Worm (Caenorhabditis elegans): Measurements from ENCODE around the gene col-81.
A peak's percentile ranks its signal among the peaks of the same experiment; 100 is the strongest.

Gene col-81

ce11 chrII:11050678-11051077 lies 37.1 kb upstream of the col-81 start (continued):
- TF ChIP-seq D1046.2 (GFP tag; IDR thresholded peaks at IDR 0.05) (no peak), lsy-2 (tag; optimal IDR thresholded peaks at IDR 0.05) (peak in 1 of 2 experiments; percentile 18), ceh-82 (tag; optimal IDR thresholded peaks at IDR 0.05) (no peak), Y48G9A.11 (GFP tag; IDR thresholded peaks at IDR 0.05) (peak; percentile 39; the same call in 1 of the 2 replicates), nhr-10 (tag; optimal IDR thresholded peaks at IDR 0.05) (no peak)

DNA sequence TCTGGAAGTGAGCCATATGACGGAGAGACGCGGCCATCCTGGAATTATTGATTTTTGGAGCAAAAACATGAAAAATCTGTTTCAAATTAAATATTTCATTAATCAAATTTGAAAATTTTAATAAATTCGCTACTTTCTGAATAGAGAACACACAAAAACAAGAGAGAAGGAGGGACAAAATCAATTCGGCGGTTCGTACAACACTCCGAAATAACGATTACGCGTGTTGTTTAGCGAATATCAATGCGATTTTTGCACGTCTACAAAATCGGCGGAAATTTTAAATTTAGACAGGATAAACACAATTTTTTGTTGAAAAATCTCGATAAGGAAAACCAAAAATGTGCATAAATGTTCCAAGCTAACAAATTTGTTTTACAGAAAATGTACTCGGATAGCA lies 36.3 kb upstream of the col-81 start, which contains the start of the genes sdhd-1 and ilkp-1:
sdhd-1 (minus strand) TSS at position 38 of the 400 bp plus-strand sequence.
ilkp-1 (plus strand) TSS at position 380 of the 400 bp plus-strand sequence.
- TF ChIP-seq F44E2.7 (GFP tag; IDR thresholded peaks at IDR 0.05) (no peak), mxl-2 (GFP tag; conservative IDR thresholded peaks at IDR 0.05) (no peak), nhr-48 (tag; optimal IDR thresholded peaks at IDR 0.05) (no peak), dmd-8 (GFP tag; IDR thresholded peaks at IDR 0.05) (no peak), D1046.2 (GFP tag; IDR thresholded peaks at IDR 0.05) (no peak), hmg-1.1 (GFP tag; IDR thresholded peaks at IDR 0.05) (peak; percentile 43; the same call in 1 of the 2 replicates), egl-43 (GFP tag; IDR thresholded peaks at IDR 0.05) (no peak), ceh-44 (GFP tag; IDR thresholded peaks at IDR 0.05) (no peak), hif-1 (tag; optimal IDR thresholded peaks at IDR 0.05) (peak in 1 of 2 experiments; percentile 98), lsy-2 (tag; optimal IDR thresholded peaks at IDR 0.05) (peak in 1 of 2 experiments; percentile 64), dve-1 (tag; optimal IDR thresholded peaks at IDR 0.05; ENCODE audit: insufficient read depth) (peak; percentile 24), madf-5 (GFP tag; IDR thresholded peaks at IDR 0.05) (no peak), F37D6.2 (tag; optimal IDR thresholded peaks at IDR 0.05) (no peak), T20F7.1 (GFP tag; optimal IDR thresholded peaks at IDR 0.05) (peak; percentile 97), dpl-1 (GFP tag; optimal IDR thresholded peaks at IDR 0.05) (peak; percentile 86), hlh-30 (tag; optimal IDR thresholded peaks at IDR 0.05; ENCODE audit: insufficient read depth) (peak; percentile 12), lin-15B (tag; optimal IDR thresholded peaks at IDR 0.05) (no peak), ceh-82 (tag; optimal IDR thresholded peaks at IDR 0.05) (no peak), nhr-28 (tag; optimal IDR thresholded peaks at IDR 0.05) (no peak), mes-2 (tag; optimal IDR thresholded peaks at IDR 0.05; ENCODE audit: poor library complexity, severe bottlenecking) (peak; percentile 47), F49E8.2 (tag; optimal IDR thresholded peaks at IDR 0.05; ENCODE audit: borderline replicate concordance) (no peak), aha-1 (tag) (peak; percentile 96), dmd-9 (GFP tag; IDR thresholded peaks at IDR 0.05) (no peak), gei-8 (GFP tag; optimal IDR thresholded peaks at IDR 0.05) (no peak), zfp-2 (tag; optimal IDR thresholded peaks at IDR 0.05) (no peak), mxl-3 (GFP tag; optimal IDR thresholded peaks at IDR 0.05) (no peak), dmd-6 (GFP tag; IDR thresholded peaks at IDR 0.05) (no peak)

DNA sequence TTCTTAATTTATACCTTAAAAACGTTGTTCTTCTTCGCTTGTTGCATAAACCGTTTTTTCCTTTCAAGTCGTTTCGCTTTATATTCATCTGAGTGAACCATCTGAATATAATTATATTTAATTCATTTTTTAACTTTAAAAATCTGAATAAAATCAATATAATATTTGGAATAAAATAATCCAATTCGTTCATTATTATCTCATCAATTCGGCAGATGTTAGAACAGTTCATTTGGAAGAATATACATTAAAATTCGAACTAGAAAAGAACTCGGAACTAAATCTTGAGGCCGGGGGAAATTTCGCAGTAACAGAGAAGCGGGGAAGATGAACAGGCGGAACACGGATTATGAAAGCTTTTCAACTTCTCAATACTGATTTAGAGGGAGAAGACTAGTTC lies 35.4 kb upstream of the col-81 start, which contains the start of gene F33A8.4:
F33A8.4 (minus strand) TSS at position 101 of the 400 bp plus-strand sequence.
- TF ChIP-seq pha-4 (GFP tag; IDR thresholded peaks at IDR 0.05) (no peak), pha-4 (tag; optimal IDR thresholded peaks at IDR 0.05) (no peak), lin-38 (GFP tag; IDR thresholded peaks at IDR 0.05) (0 out of 2 replicates have a peak, but pooled peaks have one; percentile 27), T20F7.1 (GFP tag; optimal IDR thresholded peaks at IDR 0.05) (peak; percentile 17), snpc-4 (tag; optimal IDR thresholded peaks at IDR 0.05) (no peak), unc-62 (GFP tag; optimal IDR thresholded peaks at IDR 0.05 in 1 of 2) (peak in 1 of 2 experiments; percentile 14), unc-62 (tag; optimal IDR thresholded peaks at IDR 0.05) (no peak), duxl-1 (tag; optimal IDR thresholded peaks at IDR 0.05; ENCODE audit: poor library complexity) (no peak), T26A8.4 (GFP tag; IDR thresholded peaks at IDR 0.05) (no peak), nhr-76 (tag; optimal IDR thresholded peaks at IDR 0.05) (no peak)

All from whole organism, L4 larva.